Fruit fly (Drosophila melanogaster) whole organism, embryonic: ENCODE measurements around the gene CG13912.

Experiments used
- Antp ChIP-seq: fragments of 200-800 bp; sonication (Bioruptor generic); optimal IDR thresholded peaks from 3 replicates; lab custom pipeline; 2016; ENCODE audit warnings: missing biosample characterization, missing genetic modification characterization
- BEAF-32 ChIP-seq: fragments of 200-800 bp; sonication (Bioruptor generic); optimal IDR thresholded peaks from 3 replicates; lab custom pipeline; 2017; ENCODE audit warnings: missing biosample characterization, missing genetic modification characterization, mild to moderate bottlenecking, moderate library complexity, missing genetic modification reagents
- Bgb ChIP-seq: fragments of 200-800 bp; sonication (Bioruptor generic); IDR thresholded peaks from 2 replicates; pipeline ENCODE4 v1.3.6; 2022; ENCODE audit warnings: missing biosample characterization, missing genetic modification characterization; ENCODE audit not compliant: partially characterized antibody
- CG10209 ChIP-seq: fragments of 200-800 bp; sonication (Bioruptor generic); optimal IDR thresholded peaks from 3 replicates; lab custom pipeline; 2017; ENCODE audit warnings: missing biosample characterization, mild to moderate bottlenecking, missing genetic modification characterization, missing genetic modification reagents
- CG10565 ChIP-seq: fragments of 200-800 bp; sonication (Bioruptor generic); optimal IDR thresholded peaks from 3 replicates; lab custom pipeline; 2016; ENCODE audit warnings: missing biosample characterization, mild to moderate bottlenecking, missing genetic modification characterization
- CG17186 ChIP-seq: fragments of 200-800 bp; sonication (Bioruptor generic); optimal IDR thresholded peaks from 3 replicates; lab custom pipeline; 2017; ENCODE audit warnings: missing biosample characterization, missing genetic modification reagents, missing genetic modification characterization
- CG18011 ChIP-seq: fragments of 200-800 bp; sonication (Bioruptor generic); optimal IDR thresholded peaks from 2 replicates; lab custom pipeline; 2017; ENCODE audit warnings: missing biosample characterization, missing genetic modification characterization, mild to moderate bottlenecking, moderate library complexity, missing genotype
- CG18599 ChIP-seq: fragments of 200-800 bp; sonication (Bioruptor generic); optimal IDR thresholded peaks from 3 replicates; lab custom pipeline; 2017; ENCODE audit warnings: missing biosample characterization, missing genetic modification characterization, mild to moderate bottlenecking, moderate library complexity, missing genetic modification reagents
- CG2116 ChIP-seq: fragments of 200-800 bp; sonication (Bioruptor generic); optimal IDR thresholded peaks from 3 replicates; lab custom pipeline; 2018; ENCODE audit warnings: missing biosample characterization, mild to moderate bottlenecking, missing genetic modification characterization
- CG2199 ChIP-seq: fragments of 200-800 bp; sonication (Bioruptor generic); IDR thresholded peaks from 3 replicates; pipeline ENCODE4 v1.3.6; 2022; ENCODE audit warnings: missing biosample characterization, missing genetic modification characterization
- CG2678 ChIP-seq: fragments of 200-800 bp; sonication (Bioruptor generic); optimal IDR thresholded peaks from 3 replicates; lab custom pipeline; 2019; ENCODE audit warnings: missing biosample characterization, mild to moderate bottlenecking, missing genetic modification characterization, moderate library complexity
- CG4404 ChIP-seq: fragments of 200-800 bp; sonication (Bioruptor generic); IDR thresholded peaks from 2 replicates; pipeline ENCODE4 v1.3.6; 2022; ENCODE audit warnings: missing biosample characterization, missing genetic modification characterization
- CG5953 ChIP-seq: fragments of 200-800 bp; sonication (Bioruptor generic); IDR thresholded peaks from 2 replicates; pipeline ENCODE4 v1.3.6; 2022; ENCODE audit warnings: missing biosample characterization, missing genetic modification characterization
- CG6175 ChIP-seq: fragments of 200-800 bp; sonication (Bioruptor generic); IDR thresholded peaks from 3 replicates; pipeline ENCODE4 v1.3.6; 2022; ENCODE audit warnings: missing biosample characterization, missing genetic modification characterization
- CG7745 ChIP-seq: fragments of 200-800 bp; sonication (Bioruptor generic); optimal IDR thresholded peaks from 2 replicates; lab custom pipeline; 2018; ENCODE audit warnings: missing biosample characterization, mild to moderate bottlenecking, missing genetic modification characterization, moderate library complexity
- CG7786 ChIP-seq: fragments of 200-800 bp; sonication (Bioruptor generic); optimal IDR thresholded peaks from 2 replicates; lab custom pipeline; 2016; ENCODE audit warnings: missing biosample characterization, missing genetic modification characterization
- CG8290 ChIP-seq, 3 experiments: fragments of 200-800 bp; sonication (Bioruptor generic); optimal IDR thresholded peaks; 2 replicates each; lab custom pipeline; 2016 to 2019; ENCODE audit warnings: missing biosample characterization in 3 of 3, missing genetic modification characterization in 3 of 3, mild to moderate bottlenecking in 2 of 3, moderate library complexity in 1 of 3
- CTCF ChIP-seq: fragments of 200-800 bp; sonication (Bioruptor generic); optimal IDR thresholded peaks from 2 replicates; lab custom pipeline; 2017; ENCODE audit warnings: missing biosample characterization, mild to moderate bottlenecking, missing genetic modification characterization, moderate library complexity
- Dll ChIP-seq: fragments of 200-800 bp; sonication (Bioruptor generic); IDR thresholded peaks from 4 replicates; pipeline ENCODE4 v1.3.6; 2022; ENCODE audit warnings: missing biosample characterization, missing genetic modification characterization; ENCODE audit not compliant: partially characterized antibody
- Doc3 ChIP-seq: fragments of 200-800 bp; sonication (Bioruptor generic); IDR thresholded peaks from 3 replicates; pipeline ENCODE4 v1.3.6; 2022; ENCODE audit warnings: missing biosample characterization, missing genetic modification characterization; ENCODE audit not compliant: partially characterized antibody
- Drgx ChIP-seq: fragments of 200-800 bp; sonication (Bioruptor generic); IDR thresholded peaks from 2 replicates; pipeline ENCODE4 v1.3.6; 2022; ENCODE audit warnings: missing biosample characterization, missing genetic modification characterization
- HLH54F ChIP-seq: fragments of 200-800 bp; sonication (Bioruptor generic); optimal IDR thresholded peaks from 3 replicates; lab custom pipeline; 2016; ENCODE audit warnings: missing biosample characterization, missing genetic modification characterization
- Hsf ChIP-seq: fragments of 200-800 bp; sonication (Bioruptor generic); optimal IDR thresholded peaks from 3 replicates; lab custom pipeline; 2016; ENCODE audit warnings: missing biosample characterization, missing genetic modification characterization
- Jarid2 ChIP-seq: fragments of 200-800 bp; sonication (Bioruptor generic); optimal IDR thresholded peaks from 3 replicates; lab custom pipeline; 2017; ENCODE audit warnings: mild to moderate bottlenecking, missing biosample characterization, missing genetic modification reagents, missing genetic modification characterization
- Myb ChIP-seq: fragments of 200-800 bp; sonication (Bioruptor generic); optimal IDR thresholded peaks from 2 replicates; lab custom pipeline; 2016; ENCODE audit warnings: missing biosample characterization, missing genetic modification characterization
- NC2α ChIP-seq: fragments of 200-800 bp; sonication (Bioruptor generic); optimal IDR thresholded peaks from 2 replicates; lab custom pipeline; 2016; ENCODE audit warnings: missing biosample characterization, missing genetic modification characterization
- Neu2 ChIP-seq: fragments of 200-800 bp; sonication (Bioruptor generic); optimal IDR thresholded peaks from 3 replicates; lab custom pipeline; 2016; ENCODE audit warnings: missing biosample characterization, missing genetic modification characterization, borderline replicate concordance
- Pdp1 ChIP-seq, 2 experiments: fragments of 200-800 bp; sonication (Bioruptor generic); optimal IDR thresholded peaks; 3 replicates each; lab custom pipeline; 2016; ENCODE audit warnings: missing biosample characterization in 2 of 2, missing genetic modification characterization in 2 of 2, mild to moderate bottlenecking in 1 of 2, moderate library complexity in 1 of 2
- Side ChIP-seq: fragments of 200-800 bp; sonication (Bioruptor generic); optimal IDR thresholded peaks from 2 replicates; lab custom pipeline; 2016; ENCODE audit warnings: missing biosample characterization, missing genetic modification characterization
- Six4 ChIP-seq: fragments of 200-800 bp; sonication (Bioruptor generic); optimal IDR thresholded peaks from 2 replicates; lab custom pipeline; 2016; ENCODE audit warnings: missing biosample characterization, missing genetic modification characterization
- ara ChIP-seq: fragments of 200-800 bp; sonication (Bioruptor generic); IDR thresholded peaks from 2 replicates; pipeline ENCODE4 v1.3.6; 2022; ENCODE audit warnings: missing biosample characterization, missing genetic modification characterization
- ato ChIP-seq: fragments of 200-800 bp; sonication (Bioruptor generic); IDR thresholded peaks from 2 replicates; pipeline ENCODE4 v1.3.6; 2022; ENCODE audit warnings: missing biosample characterization, missing genetic modification characterization; ENCODE audit not compliant: partially characterized antibody
- bsh ChIP-seq, 2 experiments: fragments of 200-800 bp; sonication (Bioruptor generic); optimal IDR thresholded peaks; 2 replicates each; lab custom pipeline; 2017 to 2018; ENCODE audit warnings: mild to moderate bottlenecking in 2 of 2, missing biosample characterization in 2 of 2, missing genetic modification characterization in 2 of 2, moderate library complexity in 1 of 2
- cad ChIP-seq: fragments of >200 bp; optimal IDR thresholded peaks from 2 replicates; lab custom pipeline; 2017; ENCODE audit warnings: missing biosample characterization, missing genetic modification characterization
- chif ChIP-seq, 2 experiments: fragments of 200-800 bp; sonication (Bioruptor generic); optimal IDR thresholded peaks; 3 replicates each; lab custom pipeline; 2016; ENCODE audit warnings: missing biosample characterization in 2 of 2, missing genetic modification characterization in 2 of 2
- ftz-f1 ChIP-seq: fragments of 200-800 bp; sonication (Bioruptor generic); optimal IDR thresholded peaks from 2 replicates; lab custom pipeline; 2016; ENCODE audit warnings: missing biosample characterization, missing genetic modification characterization
- lola ChIP-seq, 3 experiments: fragments of >200 bp in 2 of 3; fragments of 200-800 bp in 1 of 3; sonication (Bioruptor generic) in 1 of 3; optimal IDR thresholded peaks; 2 replicates each; lab custom pipeline; 2017 to 2019; ENCODE audit warnings: missing biosample characterization in 3 of 3, missing genetic modification characterization in 3 of 3, mild to moderate bottlenecking in 1 of 3, moderate library complexity in 1 of 3
- lov ChIP-seq, 2 experiments: fragments of 200-800 bp in 1 of 2; fragments of >200 bp in 1 of 2; sonication (Bioruptor generic) in 1 of 2; IDR thresholded peaks in 1 of 2; optimal IDR thresholded peaks in 1 of 2; 2 replicates in 1 of 2; 3 replicates in 1 of 2; pipeline versions ENCODE4 v1.3.6 to Lab custom; 2017 to 2022; ENCODE audit warnings: missing biosample characterization in 1 of 2, missing genetic modification characterization in 1 of 2
- nau ChIP-seq: fragments of 200-800 bp; sonication (Bioruptor generic); optimal IDR thresholded peaks from 3 replicates; lab custom pipeline; 2017; ENCODE audit warnings: missing biosample characterization, mild to moderate bottlenecking, missing genetic modification characterization, missing genetic modification reagents
- tll ChIP-seq, 2 experiments: fragments of 200-800 bp in 1 of 2; fragments of >200 bp in 1 of 2; sonication (Bioruptor generic) in 1 of 2; optimal IDR thresholded peaks; 2 replicates each; lab custom pipeline; 2017 to 2019; ENCODE audit warnings: missing biosample characterization in 2 of 2, missing genetic modification characterization in 2 of 2, mild to moderate bottlenecking in 1 of 2, moderate library complexity in 1 of 2
- tna ChIP-seq: fragments of 200-800 bp; sonication (Bioruptor generic); IDR thresholded peaks from 2 replicates; pipeline ENCODE4 v1.3.6; 2022; ENCODE audit warnings: missing biosample characterization, missing genetic modification characterization; ENCODE audit not compliant: partially characterized antibody
- twi ChIP-seq: fragments of 200-800 bp; optimal IDR thresholded peaks from 2 replicates; lab custom pipeline; 2019; ENCODE audit warnings: missing biosample characterization, mild to moderate bottlenecking, missing genetic modification characterization, moderate library complexity
- wdn ChIP-seq: fragments of 200-800 bp; sonication (Bioruptor generic); IDR thresholded peaks from 2 replicates; pipeline ENCODE4 v1.3.6; 2022; ENCODE audit warnings: missing biosample characterization, missing genetic modification characterization

The CG13912 gene

DNA sequence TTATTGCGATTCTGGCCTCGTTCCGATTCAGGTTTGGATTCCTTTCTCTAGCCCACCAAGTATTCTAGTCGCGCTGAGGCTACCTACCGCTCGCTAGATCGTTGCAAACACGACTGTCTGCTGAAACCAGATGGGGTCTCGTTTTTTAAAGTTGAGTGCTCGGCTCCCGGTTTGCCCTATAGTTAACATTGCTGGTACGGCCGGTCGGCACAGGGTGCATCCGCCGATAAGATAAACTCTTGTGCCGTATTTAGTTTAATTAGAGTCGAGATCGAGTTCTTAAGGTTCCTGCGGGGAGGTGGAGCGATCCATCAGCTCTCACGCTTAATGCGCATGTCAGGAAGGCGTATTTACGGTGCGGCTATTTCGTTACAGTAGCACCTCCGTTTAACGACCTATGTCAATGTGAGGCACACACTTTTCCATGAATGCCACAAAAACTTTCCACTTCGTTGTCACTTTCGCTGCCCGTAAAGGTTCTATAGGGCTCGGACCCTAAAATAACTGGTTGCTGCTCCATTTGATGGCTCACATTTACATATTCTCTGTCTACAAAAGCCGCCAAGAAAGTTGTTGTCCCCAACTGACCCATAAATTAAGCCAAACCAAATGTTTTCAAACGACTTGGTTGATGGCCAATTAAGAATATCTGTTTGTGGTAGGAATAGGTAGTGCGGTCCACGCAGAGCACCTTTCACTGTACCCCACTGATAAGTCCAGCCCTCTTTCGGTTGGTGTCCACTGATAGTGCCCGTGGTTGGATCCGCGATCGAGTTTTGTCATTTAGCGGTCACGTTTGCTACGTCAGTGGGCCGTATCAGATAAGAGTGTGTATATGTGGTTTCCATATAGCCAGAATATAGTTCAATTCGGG, 15.5 kb downstream of the CG13912 start, which contains the start of gene CG9119 (continued):
- TF ChIP-seq CG7745 (peak; percentile 11), CG4404 (GFP tag; lab: Robert Waterston, UW) (peak; percentile 63), CG10565 (GFP tag; lab: Kevin White, UChicago) (no peak), Dll (GFP tag; lab: Robert Waterston, UW) (no peak), CG7786 (GFP tag; lab: Kevin White, UChicago) (peak; percentile 76)

- TF ChIP-seq Doc3 (no peak), CG18599 (GFP tag; lab: Kevin White, UChicago) (no peak), BEAF-32 (GFP tag; lab: Kevin White, UChicago) (no peak), Six4 (no peak), Neu2 (GFP tag; lab: Kevin White, UChicago) (peak; percentile 64), cad (GFP tag; lab: Kevin White, UChicago) (no peak), ftz-f1 (GFP tag; lab: Kevin White, UChicago) (peak; percentile 33), Antp (GFP tag; lab: Kevin White, UChicago) (peak; percentile 6), nau (GFP tag; lab: Kevin White, UChicago) (no peak), lov (optimal IDR thresholded peaks at IDR 0.05; lab: Kevin White, UChicago) (no peak), lov (GFP tag; IDR thresholded peaks at IDR 0.05; lab: Robert Waterston, UW) (no peak), bsh (GFP tag; optimal IDR thresholded peaks at IDR 0.05; lab: Kevin White, UChicago) (no peak), tll (GFP tag; optimal IDR thresholded peaks at IDR 0.05; lab: Kevin White, UChicago) (no peak), Bgb (GFP tag; lab: Robert Waterston, UW) (peak; percentile 45; the same call in 1 of the 2 replicates), ara (no peak), CG2116 (GFP tag; lab: Kevin White, UChicago) (no peak), twi (no peak), Side (GFP tag; lab: Kevin White, UChicago) (no peak), Jarid2 (GFP tag; lab: Kevin White, UChicago) (peak; percentile 4), CG5953 (GFP tag; lab: Robert Waterston, UW) (no peak), CG2678 (no peak), CG18011 (GFP tag; lab: Kevin White, UChicago) (peak; percentile 99), Hsf (GFP tag; lab: Kevin White, UChicago) (no peak), CTCF (peak; percentile 13), lola (GFP tag; optimal IDR thresholded peaks at IDR 0.05; lab: Kevin White, UChicago) (peak in 1 of 3 experiments; percentile 34), Myb (peak; percentile 43), CG17186 (no peak), NC2α (GFP tag; lab: Kevin White, UChicago) (no peak), tna (GFP tag; lab: Robert Waterston, UW) (no peak), CG6175 (GFP tag; lab: Robert Waterston, UW) (no peak), CG2199 (peak; percentile 37; the same call in 1 of the 3 replicates), chif (GFP tag; optimal IDR thresholded peaks at IDR 0.05; lab: Kevin White, UChicago) (peak in 1 of 2 experiments; percentile 14), Drgx (no peak; the same call in 1 of the 2 replicates), wdn (GFP tag; lab: Robert Waterston, UW) (0 out of 2 replicates have a peak, but pooled peaks have one; percentile 39), HLH54F (GFP tag; lab: Kevin White, UChicago) (no peak), CG8290 (GFP tag; optimal IDR thresholded peaks at IDR 0.05; lab: Kevin White, UChicago) (no peak), CG8290 (tag; optimal IDR thresholded peaks at IDR 0.05; lab: Kevin White, UChicago) (peak in 1 of 2 experiments; percentile 32), ato (GFP tag; lab: Robert Waterston, UW) (0 out of 2 replicates have a peak, but pooled peaks have one; percentile 26), Pdp1 (GFP tag; optimal IDR thresholded peaks at IDR 0.05; lab: Kevin White, UChicago) (peak in 1 of 2 experiments; percentile 30), CG10209 (GFP tag; lab: Kevin White, UChicago) (no peak)
Observed at dm6 chr3L:1206682-1207421, 17.5 kb downstream of the CG13912 start, which contains the start of gene LysB. Gene LysB (plus strand): TSS chr3L:1207371.
